Worm (Caenorhabditis elegans) whole organism, L2 larva: ENCODE measurements around the gene srj-37.

Experiments used
- C34F6.9 ChIP-seq: fragments of 150-350 bp; optimal IDR thresholded peaks from 2 replicates; lab custom pipeline; 2014; ENCODE audit warnings: missing biosample characterization, missing genetic modification characterization
- F13H6.1 ChIP-seq: sonication (generic microtip); optimal IDR thresholded peaks from 2 replicates; lab custom pipeline; 2016; ENCODE audit warnings: missing genetic modification characterization, missing compliant biosample characterization
- R02D3.7 ChIP-seq: fragments of 150-350 bp; optimal IDR thresholded peaks from 2 replicates; lab custom pipeline; 2014; ENCODE audit warnings: missing biosample characterization, missing genetic modification characterization
- Y55F3AM.14 ChIP-seq: fragments of 200-800 bp; sonication (Bioruptor generic); optimal IDR thresholded peaks from 2 replicates; lab custom pipeline; 2018; ENCODE audit warnings: mild to moderate bottlenecking, missing genetic modification characterization, missing compliant biosample characterization
- alr-1 ChIP-seq: fragments of 150-350 bp; optimal IDR thresholded peaks from 2 replicates; lab custom pipeline; 2014; ENCODE audit warnings: missing biosample characterization, missing genetic modification characterization
- blmp-1 ChIP-seq: sonication (generic microtip); optimal IDR thresholded peaks from 2 replicates; lab custom pipeline; 2017; ENCODE audit warnings: missing genetic modification characterization, mild to moderate bottlenecking, missing compliant biosample characterization, antibody characterized with exemption, moderate library complexity; ENCODE audit not compliant: insufficient read depth
- ceh-16 ChIP-seq: fragments of 150-350 bp; optimal IDR thresholded peaks from 2 replicates; lab custom pipeline; 2014; ENCODE audit warnings: missing biosample characterization, missing genetic modification characterization
- crh-2 ChIP-seq: sonication (generic microtip); optimal IDR thresholded peaks from 2 replicates; lab custom pipeline; 2017; ENCODE audit warnings: missing biosample characterization, missing genetic modification characterization
- dmd-4 ChIP-seq: sonication (generic microtip); optimal IDR thresholded peaks from 2 replicates; lab custom pipeline; 2017; ENCODE audit warnings: missing biosample characterization, missing genetic modification characterization
- egl-27 ChIP-seq: sonication (generic microtip); optimal IDR thresholded peaks from 3 replicates; lab custom pipeline; 2017; ENCODE audit warnings: missing biosample characterization, missing genetic modification reagents, missing genetic modification characterization
- elt-3 ChIP-seq: sonication (generic microtip); optimal IDR thresholded peaks from 2 replicates; lab custom pipeline; 2017; ENCODE audit warnings: missing biosample characterization, missing genetic modification characterization
- lin-11 ChIP-seq: fragments of 150-350 bp; sonication (generic microtip); optimal IDR thresholded peaks from 2 replicates; lab custom pipeline; 2014; ENCODE audit warnings: missing biosample characterization, missing genetic modification characterization, inconsistent platforms, mixed read lengths
- lin-13 ChIP-seq: fragments of 150-350 bp; optimal IDR thresholded peaks from 2 replicates; lab custom pipeline; 2014; ENCODE audit warnings: missing biosample characterization, missing genetic modification reagents, missing genetic modification characterization
- lin-39 ChIP-seq: fragments of 150-350 bp; optimal IDR thresholded peaks from 2 replicates; lab custom pipeline; 2014; ENCODE audit warnings: missing biosample characterization, missing genetic modification reagents, missing genetic modification characterization
- lsy-2 ChIP-seq, 2 experiments: fragments of 150-350 bp in 1 of 2; sonication (generic microtip) in 1 of 2; optimal IDR thresholded peaks; 2 replicates each; lab custom pipeline; 2014 to 2017; ENCODE audit warnings: missing biosample characterization in 2 of 2, missing genetic modification characterization in 2 of 2
- mab-5 ChIP-seq: fragments of 150-350 bp; optimal IDR thresholded peaks from 2 replicates; lab custom pipeline; 2014; ENCODE audit warnings: missing biosample characterization, missing genetic modification characterization
- mdl-1 ChIP-seq, 2 experiments: fragments of 150-350 bp in 1 of 2; sonication (generic microtip) in 1 of 2; optimal IDR thresholded peaks; 2 replicates each; lab custom pipeline; 2017; ENCODE audit warnings: missing biosample characterization in 2 of 2, missing genetic modification characterization in 2 of 2
- nhr-10 ChIP-seq: sonication (generic microtip); optimal IDR thresholded peaks from 2 replicates; lab custom pipeline; 2017; ENCODE audit warnings: missing biosample characterization, missing genetic modification characterization
- nhr-12 ChIP-seq: fragments of 150-350 bp; optimal IDR thresholded peaks from 2 replicates; lab custom pipeline; 2014; ENCODE audit warnings: missing biosample characterization, missing genetic modification characterization
- nhr-21 ChIP-seq: fragments of 150-350 bp; optimal IDR thresholded peaks from 2 replicates; lab custom pipeline; 2014; ENCODE audit warnings: missing biosample characterization, missing genetic modification characterization
- nhr-237 ChIP-seq: fragments of 150-350 bp; optimal IDR thresholded peaks from 2 replicates; lab custom pipeline; 2014; ENCODE audit warnings: missing biosample characterization, missing genetic modification characterization
- nhr-77 ChIP-seq: fragments of 150-350 bp; optimal IDR thresholded peaks from 2 replicates; lab custom pipeline; 2014; ENCODE audit warnings: missing biosample characterization, missing genetic modification characterization
- skn-1 ChIP-seq: sonication (generic microtip); optimal IDR thresholded peaks from 2 replicates; lab custom pipeline; 2017; ENCODE audit warnings: missing biosample characterization, missing genetic modification characterization
- sma-3 ChIP-seq: sonication (generic microtip); optimal IDR thresholded peaks from 2 replicates; lab custom pipeline; 2016; ENCODE audit warnings: missing genetic modification reagents, missing genetic modification characterization, missing compliant biosample characterization
- sma-9 ChIP-seq, 2 experiments: fragments of 150-350 bp in 1 of 2; sonication (generic microtip) in 1 of 2; optimal IDR thresholded peaks; 2 replicates each; lab custom pipeline; 2014 to 2016; ENCODE audit warnings: missing genetic modification characterization in 2 of 2, mild to moderate bottlenecking in 1 of 2, missing biosample characterization in 1 of 2, missing compliant biosample characterization in 1 of 2, missing genetic modification reagents in 1 of 2, moderate library complexity in 1 of 2
- snpc-4 ChIP-seq: fragments of 150-350 bp; optimal IDR thresholded peaks from 2 replicates; lab custom pipeline; 2014; ENCODE audit warnings: missing biosample characterization, missing genetic modification characterization
- unc-39 ChIP-seq: fragments of 150-350 bp; optimal IDR thresholded peaks from 2 replicates; lab custom pipeline; 2014; ENCODE audit warnings: missing biosample characterization, missing genetic modification characterization
- unc-55 ChIP-seq: fragments of 150-350 bp; sonication (generic microtip); optimal IDR thresholded peaks from 3 replicates; lab custom pipeline; 2014; ENCODE audit warnings: missing biosample characterization, missing genetic modification reagents, missing genetic modification characterization
- unc-62 ChIP-seq: fragments of 150-350 bp; optimal IDR thresholded peaks from 2 replicates; lab custom pipeline; 2014; ENCODE audit warnings: missing biosample characterization, missing genetic modification reagents, missing genetic modification characterization
- zag-1 ChIP-seq: fragments of 150-350 bp; optimal IDR thresholded peaks from 2 replicates; lab custom pipeline; 2014; ENCODE audit warnings: missing biosample characterization, missing genetic modification characterization
- ztf-1 ChIP-seq: fragments of 200-800 bp; sonication (Bioruptor generic); conservative IDR thresholded peaks from 2 replicates; pipeline ENCODE4 v1.3.6; 2022; ENCODE audit warnings: missing genetic modification characterization, missing compliant biosample characterization
- ztf-11 ChIP-seq: sonication (generic microtip); optimal IDR thresholded peaks from 2 replicates; lab custom pipeline; 2017; ENCODE audit warnings: missing biosample characterization, missing genetic modification characterization
- ztf-4 ChIP-seq: fragments of 150-350 bp; optimal IDR thresholded peaks from 2 replicates; lab custom pipeline; 2014; ENCODE audit warnings: missing biosample characterization, missing genetic modification characterization

srj-37 gene

DNA sequence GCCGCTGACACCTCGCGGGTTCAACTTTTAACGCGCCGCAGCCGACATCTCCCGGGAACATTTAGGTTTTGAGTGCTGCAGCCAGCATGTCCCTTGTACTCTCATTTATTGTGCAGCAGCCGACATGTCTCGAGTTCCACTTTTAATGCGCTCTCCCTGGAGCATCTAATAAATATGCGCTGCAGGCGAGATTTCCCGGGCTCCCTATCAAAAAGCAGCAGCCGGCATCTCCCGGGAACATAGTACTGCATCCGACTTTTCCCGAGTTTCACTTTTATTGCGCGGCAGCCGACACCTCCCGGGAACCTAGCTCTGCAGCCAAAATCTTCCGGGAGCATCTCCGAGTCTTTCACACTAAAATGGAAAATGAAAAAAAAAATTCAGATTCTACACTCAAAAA lies 17.4 kb upstream of the srj-37 start:
- no peak for TF ChIP-seq R02D3.7 (tag; lab: Kevin White, UChicago)
- TF ChIP-seq zag-1 (tag; lab: Kevin White, UChicago), result no peak
- TF ChIP-seq egl-27, result no peak
- no peak for TF ChIP-seq ztf-1 (GFP tag; lab: Robert Waterston, UW)
- TF ChIP-seq F13H6.1 (tag; lab: Kevin White, UChicago), result no peak
- no peak for TF ChIP-seq nhr-237 (tag; lab: Kevin White, UChicago)
- TF ChIP-seq C34F6.9, result no peak
- no peak for TF ChIP-seq unc-62 (GFP tag; lab: Kevin White, UChicago)
- no peak for TF ChIP-seq skn-1

DNA sequence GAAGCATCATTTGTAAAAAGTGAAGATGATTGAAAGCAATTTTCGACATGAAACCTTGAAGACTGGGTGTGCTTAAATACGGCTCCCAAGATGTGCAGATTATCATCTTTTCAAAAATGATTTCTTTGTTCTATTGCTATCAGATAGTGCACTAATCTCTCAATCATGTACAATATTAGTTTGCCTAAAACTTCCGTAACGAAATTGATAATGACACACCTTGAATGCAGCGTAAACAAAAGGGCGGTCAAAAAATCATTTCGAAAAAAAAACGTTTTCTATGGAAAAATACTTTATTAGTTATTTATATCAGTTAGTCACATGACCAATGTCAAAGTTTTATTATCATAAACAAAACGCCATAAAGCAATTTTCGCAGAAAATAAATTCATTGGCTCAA lies 15.5 kb upstream of the srj-37 start, which contains the start of gene F48G7.5:
F48G7.5 (minus strand) TSS at position 34 of the 400 bp plus-strand sequence.
- TF ChIP-seq sma-9 (GFP tag; optimal IDR thresholded peaks at IDR 0.05; lab: Kevin White, UChicago) (no peak), sma-9 (tag; optimal IDR thresholded peaks at IDR 0.05; lab: Kevin White, UChicago) (no peak), lin-11 (no peak), ztf-1 (GFP tag; lab: Robert Waterston, UW) (no peak), Y55F3AM.14 (no peak), crh-2 (tag; lab: Kevin White, UChicago) (no peak), dmd-4 (no peak), lin-39 (no peak), mab-5 (tag; lab: Kevin White, UChicago) (no peak), nhr-12 (no peak), nhr-10 (tag; lab: Kevin White, UChicago) (no peak), mdl-1 (tag; optimal IDR thresholded peaks at IDR 0.05; lab: Kevin White, UChicago) (no peak)

DNA sequence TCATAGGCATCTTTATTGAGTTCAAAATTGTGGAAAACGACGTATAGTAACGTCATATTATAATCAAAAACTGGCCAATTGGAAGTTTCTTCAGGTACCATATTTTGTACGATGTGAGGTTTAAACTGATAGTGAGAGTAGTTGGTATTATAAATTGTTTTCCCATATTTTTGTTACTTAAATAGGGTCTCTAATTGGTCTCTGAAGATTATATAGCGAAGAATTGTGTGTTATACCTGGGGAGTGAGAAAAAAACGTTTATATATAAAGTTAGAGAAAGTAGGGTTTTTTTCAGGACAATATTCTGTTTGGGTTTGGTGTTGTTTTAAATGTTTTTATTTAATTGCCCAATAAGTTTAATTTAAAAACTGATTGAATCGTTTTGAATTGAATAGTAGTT lies 13.5 kb upstream of the srj-37 start, which contains the start of gene srt-17:
srt-17 (minus strand) TSS at position 101 of the 400 bp plus-strand sequence.
- TF ChIP-seq mab-5 (tag; lab: Kevin White, UChicago) (no peak), nhr-12 (no peak), crh-2 (tag; lab: Kevin White, UChicago) (no peak), sma-3 (GFP tag; lab: Kevin White, UChicago) (no peak), sma-9 (GFP tag; optimal IDR thresholded peaks at IDR 0.05; lab: Kevin White, UChicago) (no peak), sma-9 (tag; optimal IDR thresholded peaks at IDR 0.05; lab: Kevin White, UChicago) (no peak), unc-55 (GFP tag; lab: Kevin White, UChicago) (no peak), nhr-77 (no peak), nhr-21 (tag; lab: Kevin White, UChicago) (no peak), unc-39 (tag; lab: Kevin White, UChicago) (no peak), ztf-4 (no peak), lin-39 (no peak), blmp-1 (tag; lab: Kevin White, UChicago) (no peak), ceh-16 (tag; lab: Kevin White, UChicago) (no peak), lin-13 (GFP tag; lab: Kevin White, UChicago) (no peak), alr-1 (tag; lab: Kevin White, UChicago) (no peak), lsy-2 (tag; optimal IDR thresholded peaks at IDR 0.05; lab: Kevin White, UChicago) (no peak), nhr-10 (tag; lab: Kevin White, UChicago) (no peak), elt-3 (no peak)
- TF ChIP-seq, all 48 proteins: peak for 0

DNA sequence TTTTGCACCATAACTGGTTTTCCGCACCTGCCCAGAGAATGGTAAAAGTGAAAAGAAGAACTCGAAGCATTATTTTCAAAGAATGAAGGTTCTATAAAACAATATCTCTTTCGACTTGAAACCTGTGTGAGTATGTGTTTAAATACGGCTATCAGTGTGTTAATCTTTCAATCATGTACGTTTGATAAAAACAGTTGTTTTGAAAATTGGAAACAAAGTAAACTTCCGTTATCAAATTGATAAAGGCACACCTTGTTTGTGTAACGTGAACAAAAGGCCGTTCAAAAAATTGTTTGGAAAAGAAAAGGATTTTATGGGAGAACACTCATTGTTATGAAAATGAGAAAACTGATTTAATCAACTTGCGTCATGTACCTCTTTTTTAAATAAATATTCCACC lies 12.1 kb upstream of the srj-37 start, which contains the start of gene F48G7.7:
F48G7.7 (minus strand) TSS at position 101 of the 400 bp plus-strand sequence.
- no peak for TF ChIP-seq ztf-11

DNA sequence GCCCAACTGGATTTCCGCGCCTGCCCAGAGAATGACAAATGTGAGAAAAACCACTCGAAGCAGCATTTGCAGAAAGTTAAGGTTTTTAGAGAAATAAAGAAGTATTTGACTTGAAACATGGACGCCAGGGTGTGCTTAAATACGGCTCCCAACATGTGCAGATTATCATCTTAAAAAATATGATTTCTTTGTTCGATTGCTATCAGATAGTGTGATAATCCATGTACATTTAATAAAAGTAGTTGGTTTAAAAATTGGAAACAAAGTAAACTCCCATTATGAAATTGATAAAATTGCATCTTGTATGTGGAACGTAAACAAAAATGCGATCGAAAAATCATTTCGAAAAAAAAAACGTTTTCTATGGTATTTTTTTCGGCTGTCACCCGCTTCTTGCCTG lies 10.8 kb upstream of the srj-37 start, which contains the start of gene F48G7.8:
F48G7.8 (minus strand) TSS at position 101 of the 400 bp plus-strand sequence.
- TF ChIP-seq nhr-237 (tag; lab: Kevin White, UChicago) (no peak), alr-1 (tag; lab: Kevin White, UChicago) (no peak), skn-1 (no peak), snpc-4 (tag; lab: Kevin White, UChicago) (no peak), C34F6.9 (no peak), lsy-2 (tag; optimal IDR thresholded peaks at IDR 0.05; lab: Kevin White, UChicago) (no peak)
